Worm (Caenorhabditis elegans): ENCODE data around the gene gar-2.

DNA sequence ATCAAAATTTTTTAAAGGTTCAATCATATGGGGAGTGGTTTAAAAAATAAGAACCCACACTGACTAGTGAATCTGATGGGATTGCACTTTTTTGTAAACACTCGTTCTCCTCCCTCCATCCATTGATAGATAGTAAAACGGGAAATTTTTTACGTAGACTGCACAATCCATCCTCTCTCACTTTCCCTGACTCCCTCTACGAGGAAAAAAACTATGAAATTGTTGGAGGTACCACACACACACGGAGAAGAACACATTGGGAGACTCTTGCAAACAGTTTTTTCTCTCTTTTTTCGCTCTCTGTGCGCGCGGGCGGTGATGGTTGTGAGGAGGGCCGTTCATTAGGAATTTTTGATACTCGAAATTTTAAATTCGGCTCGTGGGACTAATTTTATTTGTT lies 46.2 kb downstream of the gar-2 start:
- no peak for TF ChIP-seq fkh-10 (GFP tag; optimal IDR thresholded peaks at IDR 0.05)
- TF ChIP-seq dmd-6 (GFP tag; IDR thresholded peaks at IDR 0.05), result no peak
- TF ChIP-seq unc-130 (GFP tag; optimal IDR thresholded peaks at IDR 0.05), result no peak
